Worm (Caenorhabditis elegans) whole organism, early embryonic: ENCODE results near the gene ccnk-1.

Experiments
- B0310.2 ChIP-seq: sonication (generic microtip); optimal IDR thresholded peaks from 2 replicates; lab custom pipeline; 2016; ENCODE audit warnings: mild to moderate bottlenecking, missing genetic modification characterization, missing compliant biosample characterization
- F13C5.2 ChIP-seq: sonication (generic microtip); optimal IDR thresholded peaks from 2 replicates; lab custom pipeline; 2017; ENCODE audit warnings: mild to moderate bottlenecking, missing genetic modification characterization, inconsistent platforms, missing compliant biosample characterization
- aly-1 ChIP-seq: sonication (generic microtip); optimal IDR thresholded peaks from 2 replicates; lab custom pipeline; 2016; ENCODE audit warnings: missing genetic modification characterization, missing compliant biosample characterization
- ama-1 ChIP-seq: fragments of 150-350 bp; optimal IDR thresholded peaks from 2 replicates; lab custom pipeline; 2014
- ceh-13 ChIP-seq: fragments of 200-800 bp; sonication (Bioruptor generic); optimal IDR thresholded peaks from 2 replicates; lab custom pipeline; 2018; ENCODE audit warnings: mild to moderate bottlenecking, missing genetic modification characterization, missing compliant biosample characterization
- ceh-36 ChIP-seq: sonication (generic microtip); optimal IDR thresholded peaks from 2 replicates; lab custom pipeline; 2016; ENCODE audit warnings: missing genetic modification characterization, inconsistent platforms, missing compliant biosample characterization
- ets-7 ChIP-seq: sonication (generic microtip); optimal IDR thresholded peaks from 2 replicates; lab custom pipeline; 2016; ENCODE audit warnings: missing genotype, missing genetic modification characterization, missing compliant biosample characterization
- flt-1 ChIP-seq: fragments of 200-800 bp; sonication (Bioruptor generic); IDR thresholded peaks from 2 replicates; pipeline ENCODE4 v1.3.6; 2022; ENCODE audit warnings: missing genetic modification characterization, missing compliant biosample characterization
- hmbx-1 ChIP-seq: sonication (generic microtip); optimal IDR thresholded peaks from 2 replicates; lab custom pipeline; 2016; ENCODE audit warnings: mild to moderate bottlenecking, missing genetic modification characterization, missing compliant biosample characterization
- hmg-4 ChIP-seq: fragments of 200-800 bp; sonication (Bioruptor generic); optimal IDR thresholded peaks from 2 replicates; lab custom pipeline; 2018; ENCODE audit warnings: mild to moderate bottlenecking, missing genetic modification characterization, missing compliant biosample characterization
- hnd-1 ChIP-seq: sonication (generic microtip); optimal IDR thresholded peaks from 2 replicates; lab custom pipeline; 2016; ENCODE audit warnings: missing genetic modification characterization, missing compliant biosample characterization
- pes-1 ChIP-seq: fragments of 200-800 bp; sonication (Bioruptor generic); IDR thresholded peaks from 2 replicates; pipeline ENCODE4 v1.3.6; 2022; ENCODE audit warnings: missing genetic modification reagents, missing genetic modification characterization, missing compliant biosample characterization
- scrt-1 ChIP-seq: fragments of 200-800 bp; sonication (Bioruptor generic); IDR thresholded peaks from 2 replicates; pipeline ENCODE4 v1.3.6; 2022; ENCODE audit warnings: missing genetic modification characterization, missing compliant biosample characterization
- sea-1 ChIP-seq: fragments of 200-800 bp; sonication (Bioruptor generic); conservative IDR thresholded peaks from 2 replicates; pipeline ENCODE4 v1.3.6; 2022; ENCODE audit warnings: missing genetic modification characterization, missing compliant biosample characterization
- tbx-11 ChIP-seq: fragments of 200-800 bp; sonication (Bioruptor generic); IDR thresholded peaks from 2 replicates; pipeline ENCODE4 v1.3.6; 2022; ENCODE audit warnings: missing genetic modification characterization, missing compliant biosample characterization
- tbx-37 ChIP-seq: fragments of 200-800 bp; sonication (Bioruptor generic); conservative IDR thresholded peaks from 2 replicates; pipeline ENCODE4 v1.3.6; 2022; ENCODE audit warnings: missing genetic modification reagents, missing genetic modification characterization, missing compliant biosample characterization
- tra-4 ChIP-seq: sonication (generic microtip); optimal IDR thresholded peaks from 2 replicates; lab custom pipeline; 2017; ENCODE audit warnings: missing genetic modification characterization, missing compliant biosample characterization

The ccnk-1 gene

DNA sequence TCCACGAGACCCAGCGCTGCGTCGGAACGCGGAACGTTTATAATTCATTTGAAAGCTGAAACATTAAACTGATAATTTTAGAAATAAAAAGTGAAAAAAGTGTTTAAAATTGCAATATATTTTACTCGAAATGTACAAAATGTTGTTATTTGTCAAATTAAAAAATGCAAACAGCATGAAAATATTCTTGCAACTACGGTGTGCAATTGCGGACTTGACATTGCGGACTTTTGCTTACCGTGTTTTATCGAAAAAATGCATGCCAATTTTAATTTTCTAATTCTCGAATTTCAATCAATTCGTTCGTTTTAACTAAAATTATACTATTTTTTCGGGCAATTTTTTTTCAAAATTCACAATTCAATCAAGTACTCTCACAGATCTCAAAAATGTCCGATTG is at the start of gene ccnk-1, which contains the start of gene R11H6.5:
Gene ccnk-1 (plus strand): TSS at position 381 of the 400 bp plus-strand sequence.
Gene R11H6.5 (minus strand): TSS at position 55 of the 400 bp plus-strand sequence.
- TF ChIP-seq pes-1 (GFP tag; lab: Robert Waterston, UW) = no peak
- TF ChIP-seq tbx-37 (GFP tag; lab: Robert Waterston, UW) = no peak
- no peak for TF ChIP-seq ceh-36 (tag; lab: Kevin White, UChicago)
- no peak for TF ChIP-seq ama-1
- no peak for TF ChIP-seq ceh-13 (GFP tag; lab: Kevin White, UChicago)
- TF ChIP-seq hmg-4 = no peak
- no peak for TF ChIP-seq B0310.2 (tag; lab: Kevin White, UChicago)
- TF ChIP-seq aly-1 (tag; lab: Kevin White, UChicago) = no peak
- no peak for TF ChIP-seq tra-4 (tag; lab: Kevin White, UChicago)
- TF ChIP-seq ets-7 = no peak
- no peak for TF ChIP-seq tbx-11 (GFP tag; lab: Robert Waterston, UW)
- TF ChIP-seq hnd-1 (tag; lab: Kevin White, UChicago) = no peak
- TF ChIP-seq hmbx-1 (tag; lab: Kevin White, UChicago) = no peak
- TF ChIP-seq scrt-1 (GFP tag; lab: Robert Waterston, UW) = no peak
- TF ChIP-seq flt-1 (GFP tag; lab: Robert Waterston, UW) = no peak
- no peak for TF ChIP-seq F13C5.2 (tag; lab: Kevin White, UChicago)
- TF ChIP-seq sea-1 (GFP tag; lab: Robert Waterston, UW) = no peak

- TF ChIP-seq tbx-11 (GFP tag; lab: Robert Waterston, UW) (no peak), flt-1 (GFP tag; lab: Robert Waterston, UW) (no peak), hmg-4 (no peak), ceh-36 (tag; lab: Kevin White, UChicago) (no peak), aly-1 (tag; lab: Kevin White, UChicago) (no peak), hnd-1 (tag; lab: Kevin White, UChicago) (no peak), pes-1 (GFP tag; lab: Robert Waterston, UW) (no peak), ama-1 (no peak), tra-4 (tag; lab: Kevin White, UChicago) (no peak), B0310.2 (tag; lab: Kevin White, UChicago) (no peak), ets-7 (no peak), F13C5.2 (tag; lab: Kevin White, UChicago) (no peak), hmbx-1 (tag; lab: Kevin White, UChicago) (no peak), ceh-13 (GFP tag; lab: Kevin White, UChicago) (no peak), sea-1 (GFP tag; lab: Robert Waterston, UW) (no peak), scrt-1 (GFP tag; lab: Robert Waterston, UW) (no peak)
These were observed 49.8 kb upstream of the ccnk-1 start, which contains the start of gene C53A5.11 for ce11 chrV:14562589-14562988. Gene C53A5.11, plus strand, starts transcription at chrV:14562889.

ce11 chrV:14576745-14577373 is 35.5 kb upstream of the ccnk-1 start:
- TF ChIP-seq tbx-37 (GFP tag; lab: Robert Waterston, UW) (no peak), F13C5.2 (tag; lab: Kevin White, UChicago) (no peak), hmbx-1 (tag; lab: Kevin White, UChicago) (no peak), tra-4 (tag; lab: Kevin White, UChicago) (no peak), ama-1 (no peak), sea-1 (GFP tag; lab: Robert Waterston, UW) (no peak)

ce11 chrV:14579619-14580018 is 32.7 kb upstream of the ccnk-1 start, which contains the start of gene gar-3:
Gene gar-3, minus strand, starts transcription at chrV:14579719.
- TF ChIP-seq hmg-4 (no peak), flt-1 (GFP tag; lab: Robert Waterston, UW) (no peak), scrt-1 (GFP tag; lab: Robert Waterston, UW) (no peak), ets-7 (no peak), hmbx-1 (tag; lab: Kevin White, UChicago) (no peak), aly-1 (tag; lab: Kevin White, UChicago) (no peak), ceh-13 (GFP tag; lab: Kevin White, UChicago) (no peak), tra-4 (tag; lab: Kevin White, UChicago) (no peak), pes-1 (GFP tag; lab: Robert Waterston, UW) (no peak), F13C5.2 (tag; lab: Kevin White, UChicago) (no peak), sea-1 (GFP tag; lab: Robert Waterston, UW) (no peak), B0310.2 (tag; lab: Kevin White, UChicago) (no peak), tbx-37 (GFP tag; lab: Robert Waterston, UW) (no peak)

ce11 chrV:14585351-14585750 is 27.0 kb upstream of the ccnk-1 start, which contains the start of gene Y40H4A.2:
Gene Y40H4A.2, minus strand, starts transcription at chrV:14585451.
- no peak for TF ChIP-seq tra-4 (tag; lab: Kevin White, UChicago)
- TF ChIP-seq tbx-11 (GFP tag; lab: Robert Waterston, UW) = no peak
- TF ChIP-seq ets-7 = no peak
- TF ChIP-seq ceh-13 (GFP tag; lab: Kevin White, UChicago) = no peak
- TF ChIP-seq aly-1 (tag; lab: Kevin White, UChicago) = no peak
- no peak for TF ChIP-seq pes-1 (GFP tag; lab: Robert Waterston, UW)
- no peak for TF ChIP-seq ceh-36 (tag; lab: Kevin White, UChicago)
- TF ChIP-seq hnd-1 (tag; lab: Kevin White, UChicago) = no peak
- TF ChIP-seq hmbx-1 (tag; lab: Kevin White, UChicago) = no peak
- TF ChIP-seq F13C5.2 (tag; lab: Kevin White, UChicago) = no peak
- TF ChIP-seq scrt-1 (GFP tag; lab: Robert Waterston, UW) = no peak
- TF ChIP-seq tbx-37 (GFP tag; lab: Robert Waterston, UW) = no peak
- TF ChIP-seq hmg-4 = no peak
- no peak for TF ChIP-seq sea-1 (GFP tag; lab: Robert Waterston, UW)
- TF ChIP-seq flt-1 (GFP tag; lab: Robert Waterston, UW) = no peak
- no peak for TF ChIP-seq B0310.2 (tag; lab: Kevin White, UChicago)
- TF ChIP-seq ama-1 = no peak

- TF ChIP-seq ceh-36 (tag; lab: Kevin White, UChicago) = no peak
These were observed 18.2 kb upstream of the ccnk-1 start for ce11 chrV:14594103-14594502.

- TF ChIP-seq pes-1 (GFP tag; lab: Robert Waterston, UW) = no peak
- no peak for TF ChIP-seq ama-1
- no peak for TF ChIP-seq tbx-11 (GFP tag; lab: Robert Waterston, UW)
- TF ChIP-seq ets-7 = no peak
- TF ChIP-seq flt-1 (GFP tag; lab: Robert Waterston, UW) = no peak
- TF ChIP-seq hmbx-1 (tag; lab: Kevin White, UChicago) = no peak
- TF ChIP-seq F13C5.2 (tag; lab: Kevin White, UChicago) = no peak
- TF ChIP-seq B0310.2 (tag; lab: Kevin White, UChicago) = no peak
- TF ChIP-seq ceh-13 (GFP tag; lab: Kevin White, UChicago) = no peak
- no peak for TF ChIP-seq tbx-37 (GFP tag; lab: Robert Waterston, UW)
- no peak for TF ChIP-seq hnd-1 (tag; lab: Kevin White, UChicago)
- TF ChIP-seq hmg-4 = no peak
- no peak for TF ChIP-seq aly-1 (tag; lab: Kevin White, UChicago)
These were observed 17.4 kb upstream of the ccnk-1 start for ce11 chrV:14594943-14595342.
